Worm (Caenorhabditis elegans) whole organism, young adult: ENCODE results near the gene T22D1.8.
A peak's percentile ranks its signal among the peaks of the same experiment; 100 is the strongest.

Experiments used
- B0019.2 ChIP-seq: fragments of 200-800 bp; sonication (Bioruptor generic); conservative IDR thresholded peaks from 2 replicates; pipeline ENCODE4 v1.3.6; 2022; ENCODE audit warnings: missing genetic modification reagents, missing genetic modification characterization, missing compliant biosample characterization
- B0261.1 ChIP-seq: sonication (generic microtip); optimal IDR thresholded peaks from 2 replicates; lab custom pipeline; 2016; ENCODE audit warnings: mild to moderate bottlenecking, missing genetic modification characterization, moderate library complexity, missing compliant biosample characterization
- D2030.7 ChIP-seq: fragments of 200-800 bp; sonication (Bioruptor generic); IDR thresholded peaks from 2 replicates; pipeline ENCODE4 v1.3.6; 2022; ENCODE audit warnings: missing genetic modification reagents, missing genetic modification characterization, missing compliant biosample characterization
- F23B12.7 ChIP-seq: sonication (generic microtip); optimal IDR thresholded peaks from 2 replicates; lab custom pipeline; 2017; ENCODE audit warnings: missing genetic modification characterization, mild to moderate bottlenecking, missing compliant biosample characterization, antibody characterized with exemption, moderate library complexity; ENCODE audit not compliant: insufficient read depth
- F33H1.4 ChIP-seq: fragments of 200-800 bp; sonication (Bioruptor generic); IDR thresholded peaks from 2 replicates; pipeline ENCODE4 v1.3.6; 2022; ENCODE audit warnings: missing genetic modification reagents, missing genetic modification characterization, missing compliant biosample characterization
- F55B11.4 ChIP-seq: sonication (generic microtip); optimal IDR thresholded peaks from 2 replicates; lab custom pipeline; 2016; ENCODE audit warnings: missing compliant biosample characterization, missing genetic modification characterization, borderline replicate concordance; ENCODE audit not compliant: insufficient read depth
- F57C9.4 ChIP-seq: sonication (generic microtip); optimal IDR thresholded peaks from 2 replicates; lab custom pipeline; 2017; ENCODE audit warnings: mild to moderate bottlenecking, missing genetic modification characterization, missing compliant biosample characterization
- T07F8.4 ChIP-seq: sonication (generic microtip); optimal IDR thresholded peaks from 2 replicates; lab custom pipeline; 2016; ENCODE audit warnings: mild to moderate bottlenecking, missing genetic modification characterization, moderate library complexity, missing compliant biosample characterization
- Y53G8AR.9 ChIP-seq: fragments of 200-800 bp; sonication (Bioruptor generic); conservative IDR thresholded peaks from 2 replicates; pipeline ENCODE4 v1.3.6; 2022; ENCODE audit warnings: missing genetic modification reagents, missing genetic modification characterization, missing compliant biosample characterization
- Y56A3A.18 ChIP-seq: fragments of 200-800 bp; sonication (Bioruptor generic); IDR thresholded peaks from 2 replicates; pipeline ENCODE4 v1.3.6; 2022; ENCODE audit warnings: missing genetic modification reagents, missing genetic modification characterization, missing compliant biosample characterization
- Y67H2A.10 ChIP-seq: fragments of 200-800 bp; sonication (Bioruptor generic); conservative IDR thresholded peaks from 2 replicates; pipeline ENCODE4 v1.3.6; 2022; ENCODE audit warnings: missing genetic modification reagents, missing genetic modification characterization, missing compliant biosample characterization
- Y79H2A.3 ChIP-seq: fragments of 200-800 bp; sonication (Bioruptor generic); conservative IDR thresholded peaks from 2 replicates; pipeline ENCODE4 v1.3.6; 2022; ENCODE audit warnings: missing genetic modification reagents, missing genetic modification characterization, missing compliant biosample characterization
- ZK185.1 ChIP-seq: sonication (generic microtip); optimal IDR thresholded peaks from 2 replicates; lab custom pipeline; 2016; ENCODE audit warnings: mild to moderate bottlenecking, missing genetic modification characterization, missing compliant biosample characterization; ENCODE audit not compliant: poor library complexity, severe bottlenecking
- attf-5 ChIP-seq: fragments of 200-800 bp; sonication (Bioruptor generic); optimal IDR thresholded peaks from 2 replicates; lab custom pipeline; 2018; ENCODE audit warnings: mild to moderate bottlenecking, missing genetic modification characterization, missing compliant biosample characterization
- attf-6 ChIP-seq: fragments of 200-800 bp; sonication (Bioruptor generic); IDR thresholded peaks from 2 replicates; pipeline ENCODE4 v1.3.6; 2022; ENCODE audit warnings: missing genetic modification reagents, missing genetic modification characterization, missing compliant biosample characterization
- bed-1 ChIP-seq: fragments of 200-800 bp; sonication (Bioruptor generic); IDR thresholded peaks from 2 replicates; pipeline ENCODE4 v1.3.6; 2022; ENCODE audit warnings: missing genetic modification reagents, missing genetic modification characterization, missing compliant biosample characterization
- cebp-1 ChIP-seq, 2 experiments: fragments of 200-800 bp in 1 of 2; sonication (Bioruptor generic) in 1 of 2; sonication (generic microtip) in 1 of 2; IDR thresholded peaks in 1 of 2; optimal IDR thresholded peaks in 1 of 2; 2 replicates each; pipeline versions ENCODE4 v1.3.6 to Lab custom; 2017 to 2022; ENCODE audit warnings: missing compliant biosample characterization in 2 of 2, missing genetic modification characterization in 2 of 2, mild to moderate bottlenecking in 1 of 2, missing genetic modification reagents in 1 of 2, moderate library complexity in 1 of 2
- ceh-100 ChIP-seq: fragments of 200-800 bp; sonication (Bioruptor generic); IDR thresholded peaks from 2 replicates; pipeline ENCODE4 v1.3.6; 2022; ENCODE audit warnings: missing genetic modification reagents, missing genetic modification characterization, missing compliant biosample characterization
- ceh-40 ChIP-seq: fragments of 200-800 bp; sonication (Bioruptor generic); IDR thresholded peaks from 2 replicates; pipeline ENCODE4 v1.3.6; 2022; ENCODE audit warnings: missing genetic modification characterization, missing compliant biosample characterization
- ceh-58 ChIP-seq: fragments of 200-800 bp; sonication (Bioruptor generic); IDR thresholded peaks from 2 replicates; pipeline ENCODE4 v1.3.6; 2022; ENCODE audit warnings: missing genetic modification characterization, missing compliant biosample characterization
- chd-7 ChIP-seq: sonication (generic microtip); optimal IDR thresholded peaks from 2 replicates; lab custom pipeline; 2016; ENCODE audit warnings: mild to moderate bottlenecking, missing genetic modification characterization, moderate library complexity, missing compliant biosample characterization
- dpff-1 ChIP-seq: sonication (generic microtip); optimal IDR thresholded peaks from 2 replicates; lab custom pipeline; 2017; ENCODE audit warnings: mild to moderate bottlenecking, missing genetic modification characterization, missing compliant biosample characterization
- dpl-1 ChIP-seq: fragments of 150-350 bp; optimal IDR thresholded peaks from 2 replicates; lab custom pipeline; 2014; ENCODE audit warnings: missing biosample characterization, missing genetic modification reagents, missing genetic modification characterization
- efl-1 ChIP-seq: fragments of 150-350 bp; optimal IDR thresholded peaks from 2 replicates; lab custom pipeline; 2014; ENCODE audit warnings: missing biosample characterization, missing genetic modification reagents, missing genetic modification characterization
- egrh-3 ChIP-seq: fragments of 200-800 bp; sonication (Bioruptor generic); IDR thresholded peaks from 2 replicates; pipeline ENCODE4 v1.3.6; 2022; ENCODE audit warnings: missing genetic modification reagents, missing genetic modification characterization, missing compliant biosample characterization
- gei-17 ChIP-seq: fragments of 200-800 bp; sonication (Bioruptor generic); optimal IDR thresholded peaks from 2 replicates; lab custom pipeline; 2018; ENCODE audit warnings: mild to moderate bottlenecking, missing genetic modification characterization, missing compliant biosample characterization
- hlh-12 ChIP-seq: sonication (generic microtip); optimal IDR thresholded peaks from 2 replicates; lab custom pipeline; 2016; ENCODE audit warnings: missing genetic modification characterization, missing compliant biosample characterization
- hlh-26 ChIP-seq: fragments of 200-800 bp; sonication (Bioruptor generic); conservative IDR thresholded peaks from 2 replicates; pipeline ENCODE4 v1.3.6; 2022; ENCODE audit warnings: missing genetic modification reagents, missing genetic modification characterization, missing compliant biosample characterization
- hmg-1.2 ChIP-seq: fragments of 200-800 bp; sonication (Bioruptor generic); IDR thresholded peaks from 2 replicates; pipeline ENCODE4 v1.3.6; 2022; ENCODE audit warnings: missing genetic modification reagents, missing genetic modification characterization, missing compliant biosample characterization
- lin-40 ChIP-seq: sonication (generic microtip); optimal IDR thresholded peaks from 2 replicates; lab custom pipeline; 2016; ENCODE audit warnings: missing genetic modification characterization, mild to moderate bottlenecking, missing compliant biosample characterization, missing genotype, missing genetic modification reagents
- lsy-27 ChIP-seq: sonication (generic microtip); optimal IDR thresholded peaks from 2 replicates; lab custom pipeline; 2017; ENCODE audit warnings: missing genetic modification characterization, mild to moderate bottlenecking, missing compliant biosample characterization, antibody characterized with exemption, missing genotype, borderline replicate concordance; ENCODE audit not compliant: insufficient read depth
- madf-10 ChIP-seq: sonication (generic microtip); optimal IDR thresholded peaks from 2 replicates; lab custom pipeline; 2016; ENCODE audit warnings: mild to moderate bottlenecking, missing genetic modification characterization, missing compliant biosample characterization
- madf-6 ChIP-seq: fragments of 200-800 bp; sonication (Bioruptor generic); IDR thresholded peaks from 2 replicates; pipeline ENCODE4 v1.3.6; 2022; ENCODE audit warnings: missing genetic modification reagents, missing genetic modification characterization, missing compliant biosample characterization
- mcd-1 ChIP-seq: fragments of 200-800 bp; sonication (Bioruptor generic); IDR thresholded peaks from 2 replicates; pipeline ENCODE4 v1.3.6; 2022; ENCODE audit warnings: missing genetic modification reagents, missing genetic modification characterization, missing compliant biosample characterization
- mel-28 ChIP-seq: sonication (generic microtip); optimal IDR thresholded peaks from 2 replicates; lab custom pipeline; 2016; ENCODE audit warnings: borderline replicate concordance, mild to moderate bottlenecking, missing genetic modification characterization, missing compliant biosample characterization
- mes-4 ChIP-seq: sonication (generic microtip); optimal IDR thresholded peaks from 2 replicates; lab custom pipeline; 2016; ENCODE audit warnings: missing genotype, missing genetic modification characterization, missing compliant biosample characterization
- nfya-2 ChIP-seq: fragments of 200-800 bp; sonication (Bioruptor generic); IDR thresholded peaks from 2 replicates; pipeline ENCODE4 v1.3.6; 2022; ENCODE audit warnings: missing genetic modification reagents, missing genetic modification characterization, missing compliant biosample characterization
- nfyb-1 ChIP-seq: fragments of 200-800 bp; sonication (Bioruptor generic); IDR thresholded peaks from 2 replicates; pipeline ENCODE4 v1.3.6; 2022; ENCODE audit warnings: missing genetic modification reagents, missing genetic modification characterization, missing compliant biosample characterization
- snpc-1.1 ChIP-seq: sonication (generic microtip); optimal IDR thresholded peaks from 2 replicates; lab custom pipeline; 2017; ENCODE audit warnings: missing genetic modification characterization, mild to moderate bottlenecking, missing compliant biosample characterization, antibody characterized with exemption, moderate library complexity, missing genotype, missing genetic modification reagents; ENCODE audit not compliant: insufficient read depth
- snpc-1.3 ChIP-seq: sonication (generic microtip); optimal IDR thresholded peaks from 2 replicates; lab custom pipeline; 2017; ENCODE audit warnings: missing genetic modification characterization, mild to moderate bottlenecking, missing compliant biosample characterization, antibody characterized with exemption, moderate library complexity, missing genotype, missing genetic modification reagents; ENCODE audit not compliant: insufficient read depth
- sptf-2 ChIP-seq: fragments of 200-800 bp; sonication (Bioruptor generic); optimal IDR thresholded peaks from 2 replicates; lab custom pipeline; 2018; ENCODE audit warnings: mild to moderate bottlenecking, missing genetic modification characterization, missing compliant biosample characterization
- zfh-2 ChIP-seq: fragments of 200-800 bp; sonication (Bioruptor generic); conservative IDR thresholded peaks from 2 replicates; pipeline ENCODE4 v1.3.6; 2022; ENCODE audit warnings: missing genetic modification reagents, missing genetic modification characterization, missing compliant biosample characterization
- ztf-18 ChIP-seq: sonication (generic microtip); optimal IDR thresholded peaks from 2 replicates; lab custom pipeline; 2016; ENCODE audit warnings: missing genotype, mild to moderate bottlenecking, missing genetic modification characterization, missing compliant biosample characterization
- ztf-22 ChIP-seq: fragments of 200-800 bp; sonication (Bioruptor generic); optimal IDR thresholded peaks from 2 replicates; lab custom pipeline; 2018; ENCODE audit warnings: mild to moderate bottlenecking, missing genetic modification characterization, moderate library complexity, missing compliant biosample characterization
- ztf-25 ChIP-seq: fragments of 200-800 bp; sonication (Bioruptor generic); IDR thresholded peaks from 2 replicates; pipeline ENCODE4 v1.3.6; 2022; ENCODE audit warnings: missing genetic modification reagents, missing genetic modification characterization, missing compliant biosample characterization
- ztf-26 ChIP-seq: sonication (generic microtip); optimal IDR thresholded peaks from 2 replicates; lab custom pipeline; 2017; ENCODE audit warnings: missing genetic modification characterization, missing compliant biosample characterization
- ztf-28 ChIP-seq: fragments of 200-800 bp; sonication (Bioruptor generic); IDR thresholded peaks from 2 replicates; pipeline ENCODE4 v1.3.6; 2022; ENCODE audit warnings: missing genetic modification reagents, missing genetic modification characterization, missing compliant biosample characterization

T22D1.8 gene

DNA sequence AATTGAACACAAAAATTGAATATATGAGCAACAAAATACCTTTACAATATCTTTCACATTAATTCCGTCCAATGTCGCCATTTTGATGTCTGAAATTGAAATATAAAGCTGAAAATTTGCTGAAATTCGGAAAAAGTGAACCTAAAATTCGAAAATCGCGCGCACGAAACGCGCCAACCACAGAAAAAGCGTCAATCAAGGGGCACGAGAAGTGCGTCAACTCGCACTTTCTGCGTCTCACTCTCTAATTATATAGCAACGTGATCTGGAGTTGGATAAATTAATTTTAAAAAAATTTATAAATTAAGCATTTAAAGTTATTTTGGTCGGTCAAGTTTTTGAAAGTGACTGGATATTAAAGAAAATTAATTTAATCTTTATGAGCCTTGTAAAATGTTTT, 13.2 kb upstream of the T22D1.8 start, which contains the start of gene ruvb-2 (continued):
- TF ChIP-seq Y67H2A.10 (GFP tag; lab: Robert Waterston, UW) (no peak), ztf-28 (GFP tag; lab: Robert Waterston, UW) (no peak), B0261.1 (no peak), D2030.7 (GFP tag; lab: Robert Waterston, UW) (peak; percentile 51; the same call in 1 of the 2 replicates), chd-7 (tag; lab: Kevin White, UChicago) (no peak), ztf-25 (GFP tag; lab: Robert Waterston, UW) (no peak), F23B12.7 (peak; percentile 71), hlh-12 (tag; lab: Kevin White, UChicago) (no peak), T07F8.4 (tag; lab: Kevin White, UChicago) (no peak), efl-1 (GFP tag; lab: Kevin White, UChicago) (peak; percentile 58), snpc-1.1 (tag; lab: Kevin White, UChicago) (peak; percentile 31), F57C9.4 (tag; lab: Kevin White, UChicago) (no peak), Y56A3A.18 (GFP tag; lab: Robert Waterston, UW) (0 out of 2 replicates have a peak, but pooled peaks have one; percentile 22), hmg-1.2 (peak; percentile 57), dpff-1 (tag; lab: Kevin White, UChicago) (no peak), nfyb-1 (GFP tag; lab: Robert Waterston, UW) (no peak; the same call in 1 of the 2 replicates), mcd-1 (GFP tag; lab: Robert Waterston, UW) (peak; percentile 83), gei-17 (GFP tag; lab: Kevin White, UChicago) (no peak), nfya-2 (GFP tag; lab: Robert Waterston, UW) (no peak), mel-28 (tag; lab: Kevin White, UChicago) (no peak), ztf-26 (peak; percentile 17), lsy-27 (no peak), cebp-1 (GFP tag; IDR thresholded peaks at IDR 0.05; lab: Robert Waterston, UW) (no peak), cebp-1 (tag; optimal IDR thresholded peaks at IDR 0.05; lab: Kevin White, UChicago) (no peak), dpl-1 (GFP tag; lab: Kevin White, UChicago) (peak; percentile 69), hlh-26 (GFP tag; lab: Robert Waterston, UW) (no peak), mes-4 (tag; lab: Kevin White, UChicago) (no peak), ZK185.1 (tag; lab: Kevin White, UChicago) (peak; percentile 52), ceh-100 (peak; percentile 26; the same call in 1 of the 2 replicates), attf-5 (peak; percentile 97), F55B11.4 (tag; lab: Kevin White, UChicago) (no peak), sptf-2 (GFP tag; lab: Kevin White, UChicago) (no peak), ztf-22 (GFP tag; lab: Kevin White, UChicago) (no peak), zfh-2 (GFP tag; lab: Robert Waterston, UW) (no peak), ceh-58 (GFP tag; lab: Robert Waterston, UW) (no peak), madf-6 (GFP tag; lab: Robert Waterston, UW) (no peak; the same call in 1 of the 2 replicates), snpc-1.3 (tag; lab: Kevin White, UChicago) (peak; percentile 56), attf-6 (0 out of 2 replicates have a peak, but pooled peaks have one; percentile 19), F33H1.4 (GFP tag; lab: Robert Waterston, UW) (peak; percentile 77), ceh-40 (GFP tag; lab: Robert Waterston, UW) (no peak), lin-40 (tag; lab: Kevin White, UChicago) (no peak), Y79H2A.3 (GFP tag; lab: Robert Waterston, UW) (no peak), egrh-3 (no peak), ztf-18 (tag; lab: Kevin White, UChicago) (peak; percentile 97), Y53G8AR.9 (GFP tag; lab: Robert Waterston, UW) (peak; percentile 62), bed-1 (GFP tag; lab: Robert Waterston, UW) (no peak), B0019.2 (GFP tag; lab: Robert Waterston, UW) (no peak), madf-10 (tag; lab: Kevin White, UChicago) (no peak)
